Worm (Caenorhabditis elegans) whole organism, L2 larva: Measurements from ENCODE around the gene F17A2.16.
A peak's percentile ranks its signal among the peaks of the same experiment; 100 is the strongest.

Source experiments
- C34F6.9 ChIP-seq: fragments of 150-350 bp; optimal IDR thresholded peaks from 2 replicates; lab custom pipeline; 2014; ENCODE audit warnings: missing biosample characterization, missing genetic modification characterization
- R02D3.7 ChIP-seq: fragments of 150-350 bp; optimal IDR thresholded peaks from 2 replicates; lab custom pipeline; 2014; ENCODE audit warnings: missing biosample characterization, missing genetic modification characterization
- Y55F3AM.14 ChIP-seq: fragments of 200-800 bp; sonication (Bioruptor generic); optimal IDR thresholded peaks from 2 replicates; lab custom pipeline; 2018; ENCODE audit warnings: mild to moderate bottlenecking, missing genetic modification characterization, missing compliant biosample characterization
- ZK546.5 ChIP-seq: sonication (generic microtip); optimal IDR thresholded peaks from 2 replicates; lab custom pipeline; 2017; ENCODE audit warnings: missing biosample characterization, missing genetic modification characterization
- aly-2 ChIP-seq: fragments of 150-350 bp; optimal IDR thresholded peaks from 2 replicates; lab custom pipeline; 2014; ENCODE audit warnings: missing biosample characterization, missing genetic modification characterization
- ama-1 ChIP-seq: fragments of 150-350 bp; optimal IDR thresholded peaks from 2 replicates; lab custom pipeline; 2018; ENCODE audit warnings: inconsistent platforms
- blmp-1 ChIP-seq: sonication (generic microtip); optimal IDR thresholded peaks from 2 replicates; lab custom pipeline; 2017; ENCODE audit warnings: missing genetic modification characterization, mild to moderate bottlenecking, missing compliant biosample characterization, antibody characterized with exemption, moderate library complexity; ENCODE audit not compliant: insufficient read depth
- ceh-16 ChIP-seq: fragments of 150-350 bp; optimal IDR thresholded peaks from 2 replicates; lab custom pipeline; 2014; ENCODE audit warnings: missing biosample characterization, missing genetic modification characterization
- ceh-82 ChIP-seq: fragments of 150-350 bp; optimal IDR thresholded peaks from 2 replicates; lab custom pipeline; 2014; ENCODE audit warnings: missing biosample characterization, missing genetic modification characterization
- crh-2 ChIP-seq: sonication (generic microtip); optimal IDR thresholded peaks from 2 replicates; lab custom pipeline; 2017; ENCODE audit warnings: missing biosample characterization, missing genetic modification characterization
- dmd-4 ChIP-seq: sonication (generic microtip); optimal IDR thresholded peaks from 2 replicates; lab custom pipeline; 2017; ENCODE audit warnings: missing biosample characterization, missing genetic modification characterization
- elt-1 ChIP-seq: fragments of 150-350 bp; optimal IDR thresholded peaks from 2 replicates; lab custom pipeline; 2014; ENCODE audit warnings: missing biosample characterization, missing genetic modification characterization
- fos-1 ChIP-seq: fragments of 150-350 bp; optimal IDR thresholded peaks from 2 replicates; lab custom pipeline; 2014; ENCODE audit warnings: missing biosample characterization, missing genetic modification characterization
- lin-11 ChIP-seq: fragments of 150-350 bp; sonication (generic microtip); optimal IDR thresholded peaks from 2 replicates; lab custom pipeline; 2014; ENCODE audit warnings: missing biosample characterization, missing genetic modification characterization, inconsistent platforms, mixed read lengths
- lin-39 ChIP-seq: fragments of 150-350 bp; optimal IDR thresholded peaks from 2 replicates; lab custom pipeline; 2014; ENCODE audit warnings: missing biosample characterization, missing genetic modification reagents, missing genetic modification characterization
- lsy-2 ChIP-seq, 2 experiments: fragments of 150-350 bp in 1 of 2; sonication (generic microtip) in 1 of 2; optimal IDR thresholded peaks; 2 replicates each; lab custom pipeline; 2014 to 2017; ENCODE audit warnings: missing biosample characterization in 2 of 2, missing genetic modification characterization in 2 of 2
- mab-5 ChIP-seq: fragments of 150-350 bp; optimal IDR thresholded peaks from 2 replicates; lab custom pipeline; 2014; ENCODE audit warnings: missing biosample characterization, missing genetic modification characterization
- mbf-1 ChIP-seq: sonication (generic microtip); optimal IDR thresholded peaks from 2 replicates; lab custom pipeline; 2017; ENCODE audit warnings: missing biosample characterization, missing genetic modification characterization
- mdl-1 ChIP-seq, 2 experiments: fragments of 150-350 bp in 1 of 2; sonication (generic microtip) in 1 of 2; optimal IDR thresholded peaks; 2 replicates each; lab custom pipeline; 2017; ENCODE audit warnings: missing biosample characterization in 2 of 2, missing genetic modification characterization in 2 of 2
- nhr-10 ChIP-seq: sonication (generic microtip); optimal IDR thresholded peaks from 2 replicates; lab custom pipeline; 2017; ENCODE audit warnings: missing biosample characterization, missing genetic modification characterization
- nhr-11 ChIP-seq: fragments of 150-350 bp; optimal IDR thresholded peaks from 2 replicates; lab custom pipeline; 2014; ENCODE audit warnings: missing biosample characterization, missing genetic modification characterization
- nhr-12 ChIP-seq: fragments of 150-350 bp; optimal IDR thresholded peaks from 2 replicates; lab custom pipeline; 2014; ENCODE audit warnings: missing biosample characterization, missing genetic modification characterization
- nhr-129 ChIP-seq: fragments of 150-350 bp; optimal IDR thresholded peaks from 2 replicates; lab custom pipeline; 2014; ENCODE audit warnings: missing biosample characterization, missing genetic modification characterization
- nhr-21 ChIP-seq: fragments of 150-350 bp; optimal IDR thresholded peaks from 2 replicates; lab custom pipeline; 2014; ENCODE audit warnings: missing biosample characterization, missing genetic modification characterization
- nhr-237 ChIP-seq: fragments of 150-350 bp; optimal IDR thresholded peaks from 2 replicates; lab custom pipeline; 2014; ENCODE audit warnings: missing biosample characterization, missing genetic modification characterization
- nhr-77 ChIP-seq: fragments of 150-350 bp; optimal IDR thresholded peaks from 2 replicates; lab custom pipeline; 2014; ENCODE audit warnings: missing biosample characterization, missing genetic modification characterization
- sem-4 ChIP-seq: fragments of 150-350 bp; optimal IDR thresholded peaks from 2 replicates; lab custom pipeline; 2014; ENCODE audit warnings: missing biosample characterization, missing genetic modification reagents, missing genetic modification characterization
- skn-1 ChIP-seq: sonication (generic microtip); optimal IDR thresholded peaks from 2 replicates; lab custom pipeline; 2017; ENCODE audit warnings: missing biosample characterization, missing genetic modification characterization
- sma-3 ChIP-seq: sonication (generic microtip); optimal IDR thresholded peaks from 2 replicates; lab custom pipeline; 2016; ENCODE audit warnings: missing genetic modification reagents, missing genetic modification characterization, missing compliant biosample characterization
- sma-9 ChIP-seq, 2 experiments: fragments of 150-350 bp in 1 of 2; sonication (generic microtip) in 1 of 2; optimal IDR thresholded peaks; 2 replicates each; lab custom pipeline; 2014 to 2016; ENCODE audit warnings: missing genetic modification characterization in 2 of 2, mild to moderate bottlenecking in 1 of 2, missing biosample characterization in 1 of 2, missing compliant biosample characterization in 1 of 2, missing genetic modification reagents in 1 of 2, moderate library complexity in 1 of 2
- unc-55 ChIP-seq: fragments of 150-350 bp; sonication (generic microtip); optimal IDR thresholded peaks from 3 replicates; lab custom pipeline; 2014; ENCODE audit warnings: missing biosample characterization, missing genetic modification reagents, missing genetic modification characterization
- zag-1 ChIP-seq: fragments of 150-350 bp; optimal IDR thresholded peaks from 2 replicates; lab custom pipeline; 2014; ENCODE audit warnings: missing biosample characterization, missing genetic modification characterization
- ztf-11 ChIP-seq: sonication (generic microtip); optimal IDR thresholded peaks from 2 replicates; lab custom pipeline; 2017; ENCODE audit warnings: missing biosample characterization, missing genetic modification characterization
- ztf-4 ChIP-seq: fragments of 150-350 bp; optimal IDR thresholded peaks from 2 replicates; lab custom pipeline; 2014; ENCODE audit warnings: missing biosample characterization, missing genetic modification characterization

The F17A2.16 gene

ce11 chrX:12335808-12336207, 27.6 kb downstream of the F17A2.16 start, which contains the start of gene srd-48:
Gene srd-48, plus strand, starts transcription at chrX:12336108.
- TF ChIP-seq mab-5 (no peak), mdl-1 (tag; optimal IDR thresholded peaks at IDR 0.05; lab: Kevin White, UChicago) (no peak), ceh-82 (tag; lab: Kevin White, UChicago) (no peak), nhr-237 (tag; lab: Kevin White, UChicago) (no peak), Y55F3AM.14 (no peak), lsy-2 (tag; optimal IDR thresholded peaks at IDR 0.05; lab: Kevin White, UChicago) (no peak), nhr-129 (no peak), dmd-4 (no peak), nhr-11 (tag; lab: Kevin White, UChicago) (no peak), nhr-10 (tag; lab: Kevin White, UChicago) (no peak)

ce11 chrX:12337846-12338490, 29.7 kb downstream of the F17A2.16 start, which contains the start of gene srd-44:
Gene srd-44, plus strand, starts transcription at chrX:12338440.
- TF ChIP-seq fos-1 (peak; percentile 25), C34F6.9 (no peak), crh-2 (tag; lab: Kevin White, UChicago) (peak; percentile 21), nhr-21 (tag; lab: Kevin White, UChicago) (peak; percentile 18), sma-3 (peak; percentile 17)
- TF ChIP-seq, all 48 proteins: peak for 4

- TF ChIP-seq mbf-1 (tag; lab: Kevin White, UChicago) (no peak), lin-39 (tag; lab: Kevin White, UChicago) (no peak), zag-1 (tag; lab: Kevin White, UChicago) (no peak), nhr-11 (tag; lab: Kevin White, UChicago) (no peak), mdl-1 (tag; optimal IDR thresholded peaks at IDR 0.05; lab: Kevin White, UChicago) (no peak), aly-2 (tag; lab: Kevin White, UChicago) (no peak), unc-55 (GFP tag; lab: Kevin White, UChicago) (no peak), blmp-1 (tag; lab: Kevin White, UChicago) (no peak), ztf-11 (no peak), ZK546.5 (tag; lab: Kevin White, UChicago) (no peak), nhr-21 (tag; lab: Kevin White, UChicago) (no peak), sma-9 (GFP tag; optimal IDR thresholded peaks at IDR 0.05; lab: Kevin White, UChicago) (no peak), sma-9 (tag; optimal IDR thresholded peaks at IDR 0.05; lab: Kevin White, UChicago) (no peak), ama-1 (no peak), R02D3.7 (tag; lab: Kevin White, UChicago) (no peak), lsy-2 (tag; optimal IDR thresholded peaks at IDR 0.05; lab: Kevin White, UChicago) (no peak), C34F6.9 (no peak), dmd-4 (no peak), ceh-16 (tag; lab: Kevin White, UChicago) (no peak), nhr-237 (tag; lab: Kevin White, UChicago) (no peak), lin-11 (tag; lab: Kevin White, UChicago) (no peak)
- TF ChIP-seq, all 48 proteins: peak for 0
Measured at ce11 chrX:12341338-12341737, 33.1 kb downstream of the F17A2.16 start, which contains the start of gene zig-2. Gene zig-2, minus strand, starts transcription at chrX:12341438.

DNA sequence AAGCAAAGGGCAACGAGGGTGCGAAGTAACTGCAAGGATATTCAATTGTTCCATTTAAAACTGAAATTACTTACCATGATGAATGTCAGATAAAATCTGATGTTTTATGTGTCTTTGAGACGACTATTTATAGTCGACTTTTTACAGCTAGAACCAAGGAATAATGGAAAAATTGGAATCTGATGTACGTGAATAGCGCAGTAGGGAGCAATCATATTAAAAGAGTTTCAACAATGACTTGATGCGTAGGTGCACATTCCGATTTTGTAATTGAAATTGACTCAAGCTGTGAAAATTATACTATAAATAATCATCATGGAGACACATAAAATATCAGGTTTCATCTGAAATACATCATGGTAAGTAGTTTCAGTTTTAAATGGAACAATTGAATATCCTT, 35.0 kb downstream of the F17A2.16 start, which contains the start of the genes nspc-9 and nspc-10:
Gene nspc-9 (minus strand): TSS at position 101 of the 400 bp plus-strand sequence.
Gene nspc-10 (plus strand): TSS at position 331 of the 400 bp plus-strand sequence.
- TF ChIP-seq skn-1 (tag; lab: Kevin White, UChicago), result no peak

ce11 chrX:12346729-12347128, 38.5 kb downstream of the F17A2.16 start, which contains the start of gene F42F12.11:
Gene F42F12.11, plus strand, starts transcription at chrX:12347029.
- TF ChIP-seq nhr-129 (no peak), nhr-21 (tag; lab: Kevin White, UChicago) (no peak), C34F6.9 (no peak), crh-2 (tag; lab: Kevin White, UChicago) (no peak), skn-1 (tag; lab: Kevin White, UChicago) (no peak), nhr-77 (tag; lab: Kevin White, UChicago) (no peak), ztf-4 (tag; lab: Kevin White, UChicago) (no peak), ama-1 (no peak), sem-4 (tag; lab: Kevin White, UChicago) (no peak), aly-2 (tag; lab: Kevin White, UChicago) (no peak), sma-3 (no peak), mdl-1 (tag; optimal IDR thresholded peaks at IDR 0.05; lab: Kevin White, UChicago) (no peak), nhr-12 (tag; lab: Kevin White, UChicago) (no peak), nhr-237 (tag; lab: Kevin White, UChicago) (no peak), ZK546.5 (tag; lab: Kevin White, UChicago) (no peak), ztf-11 (no peak), elt-1 (tag; lab: Kevin White, UChicago) (no peak)
